Worm (Caenorhabditis elegans) whole organism, L1 larva: ENCODE data around the gene T16G12.6.

ENCODE experiments used
- C16A3.4 ChIP-seq: fragments of 150-350 bp; optimal IDR thresholded peaks from 2 replicates; lab custom pipeline; 2014; ENCODE audit warnings: missing biosample characterization, missing genetic modification characterization
- C34B4.2 ChIP-seq: sonication (generic microtip); optimal IDR thresholded peaks from 2 replicates; lab custom pipeline; 2017; ENCODE audit warnings: mild to moderate bottlenecking, missing genetic modification characterization, missing compliant biosample characterization
- F16B12.6 ChIP-seq: fragments of 150-350 bp; optimal IDR thresholded peaks from 2 replicates; lab custom pipeline; 2014; ENCODE audit warnings: missing biosample characterization, missing genetic modification characterization
- alr-1 ChIP-seq: fragments of 200-800 bp; sonication (Bioruptor generic); optimal IDR thresholded peaks from 2 replicates; lab custom pipeline; 2018; ENCODE audit warnings: borderline replicate concordance, mild to moderate bottlenecking, missing genetic modification characterization, missing compliant biosample characterization
- aly-2 ChIP-seq: fragments of 150-350 bp; optimal IDR thresholded peaks from 2 replicates; lab custom pipeline; 2014; ENCODE audit warnings: missing biosample characterization, missing genetic modification characterization
- blmp-1 ChIP-seq: fragments of 150-350 bp; optimal IDR thresholded peaks from 2 replicates; lab custom pipeline; 2014; ENCODE audit warnings: missing biosample characterization, missing genetic modification characterization
- ceh-63 ChIP-seq: fragments of 200-800 bp; sonication (Bioruptor generic); optimal IDR thresholded peaks from 2 replicates; lab custom pipeline; 2018; ENCODE audit warnings: mild to moderate bottlenecking, missing genetic modification characterization, missing compliant biosample characterization
- ceh-88 ChIP-seq: fragments of 200-800 bp; sonication (Bioruptor generic); IDR thresholded peaks from 2 replicates; pipeline ENCODE4 v1.3.6; 2022; ENCODE audit warnings: missing genetic modification characterization, missing compliant biosample characterization
- ces-1 ChIP-seq: fragments of 150-350 bp; optimal IDR thresholded peaks from 2 replicates; lab custom pipeline; 2014; ENCODE audit warnings: missing biosample characterization, missing genetic modification reagents, missing genetic modification characterization
- dpl-1 ChIP-seq, 3 experiments: fragments of 150-350 bp in 2 of 3; sonication (generic microtip) in 1 of 3; optimal IDR thresholded peaks; 2 replicates each; lab custom pipeline; 2014 to 2017; ENCODE audit warnings: missing biosample characterization in 3 of 3, missing genetic modification characterization in 3 of 3, missing genetic modification reagents in 3 of 3
- dsc-1 ChIP-seq: sonication (generic microtip); optimal IDR thresholded peaks from 2 replicates; lab custom pipeline; 2016; ENCODE audit warnings: mild to moderate bottlenecking, missing genetic modification characterization, missing compliant biosample characterization
- efl-1 ChIP-seq, 4 experiments: fragments of 150-350 bp; optimal IDR thresholded peaks in 3 of 4; peaks in 1 of 4; 1 replicate in 1 of 4; 2 replicates in 3 of 4; lab custom pipeline; 2014; ENCODE audit warnings: missing biosample characterization in 2 of 4, missing genetic modification characterization in 2 of 4, missing genetic modification reagents in 2 of 4
- egl-27 ChIP-seq, 2 experiments: fragments of 150-350 bp in 1 of 2; sonication (generic microtip); optimal IDR thresholded peaks; 3 replicates each; lab custom pipeline; 2017 to 2018; ENCODE audit warnings: missing biosample characterization in 2 of 2, missing genetic modification characterization in 2 of 2, missing genetic modification reagents in 2 of 2
- elt-2 ChIP-seq: sonication (generic microtip); optimal IDR thresholded peaks from 2 replicates; lab custom pipeline; 2016; ENCODE audit warnings: missing genetic modification characterization, mild to moderate bottlenecking, inconsistent platforms, missing compliant biosample characterization, missing genetic modification reagents
- ets-5 ChIP-seq: fragments of 200-800 bp; sonication (Bioruptor generic); IDR thresholded peaks from 2 replicates; pipeline ENCODE4 v1.3.6; 2022; ENCODE audit warnings: missing genetic modification characterization, missing compliant biosample characterization
- fkh-10 ChIP-seq: sonication (generic microtip); optimal IDR thresholded peaks from 2 replicates; lab custom pipeline; 2017; ENCODE audit warnings: missing biosample characterization, missing genetic modification reagents, missing genetic modification characterization
- fkh-8 ChIP-seq: sonication (generic microtip); optimal IDR thresholded peaks from 2 replicates; lab custom pipeline; 2016; ENCODE audit warnings: mild to moderate bottlenecking, missing genetic modification characterization, missing compliant biosample characterization
- grh-1 ChIP-seq: fragments of 200-800 bp; sonication (Bioruptor generic); IDR thresholded peaks from 2 replicates; pipeline ENCODE4 v1.3.6; 2022; ENCODE audit warnings: missing genetic modification reagents, missing genetic modification characterization, missing compliant biosample characterization
- hlh-4 ChIP-seq: sonication (generic microtip); optimal IDR thresholded peaks from 2 replicates; lab custom pipeline; 2016; ENCODE audit warnings: mild to moderate bottlenecking, missing genetic modification characterization, missing compliant biosample characterization
- isw-1 ChIP-seq: fragments of 200-800 bp; sonication (Bioruptor generic); IDR thresholded peaks from 2 replicates; pipeline ENCODE4 v1.3.6; 2022; ENCODE audit warnings: missing genetic modification characterization, missing compliant biosample characterization
- lin-14 ChIP-seq: fragments of 200-800 bp; sonication (Bioruptor generic); optimal IDR thresholded peaks from 2 replicates; lab custom pipeline; 2018; ENCODE audit warnings: mild to moderate bottlenecking, missing genetic modification characterization, moderate library complexity, missing compliant biosample characterization
- lin-39 ChIP-seq: fragments of 150-350 bp; optimal IDR thresholded peaks from 2 replicates; lab custom pipeline; 2014; ENCODE audit warnings: missing biosample characterization, missing genetic modification reagents, missing genetic modification characterization
- lsy-2 ChIP-seq, 2 experiments: fragments of 150-350 bp; optimal IDR thresholded peaks; 2 replicates each; lab custom pipeline; 2014; ENCODE audit warnings: missing biosample characterization in 2 of 2, missing genetic modification characterization in 2 of 2
- mab-9 ChIP-seq: fragments of 200-800 bp; sonication (Bioruptor generic); IDR thresholded peaks from 2 replicates; pipeline ENCODE4 v1.3.6; 2022; ENCODE audit warnings: missing genetic modification reagents, missing genetic modification characterization, missing compliant biosample characterization
- mdl-1 ChIP-seq, 2 experiments: fragments of 150-350 bp; optimal IDR thresholded peaks; 2 replicates each; lab custom pipeline; 2014 to 2017; ENCODE audit warnings: missing biosample characterization in 2 of 2, missing genetic modification characterization in 2 of 2, inconsistent platforms in 1 of 2
- mef-2 ChIP-seq: fragments of 150-350 bp; optimal IDR thresholded peaks from 2 replicates; lab custom pipeline; 2014; ENCODE audit warnings: missing biosample characterization, missing genetic modification characterization
- mep-1 ChIP-seq: fragments of 150-350 bp; optimal IDR thresholded peaks from 2 replicates; lab custom pipeline; 2014; ENCODE audit warnings: missing biosample characterization, missing genetic modification characterization
- nhr-12 ChIP-seq: sonication (generic microtip); optimal IDR thresholded peaks from 2 replicates; lab custom pipeline; 2017; ENCODE audit warnings: missing biosample characterization, missing genetic modification characterization
- nhr-19 ChIP-seq: fragments of 200-800 bp; sonication (Bioruptor generic); conservative IDR thresholded peaks from 2 replicates; pipeline ENCODE4 v1.3.6; 2022; ENCODE audit warnings: missing genetic modification characterization, missing compliant biosample characterization
- nhr-20 ChIP-seq: sonication (generic microtip); optimal IDR thresholded peaks from 2 replicates; lab custom pipeline; 2016; ENCODE audit warnings: mild to moderate bottlenecking, missing genetic modification characterization, missing compliant biosample characterization
- nhr-28 ChIP-seq: fragments of 150-350 bp; optimal IDR thresholded peaks from 2 replicates; lab custom pipeline; 2014; ENCODE audit warnings: missing biosample characterization, missing genetic modification characterization
- nhr-47 ChIP-seq: sonication (generic microtip); optimal IDR thresholded peaks from 2 replicates; lab custom pipeline; 2016; ENCODE audit warnings: mild to moderate bottlenecking, missing genetic modification characterization, moderate library complexity, missing compliant biosample characterization
- nhr-71 ChIP-seq: sonication (generic microtip); optimal IDR thresholded peaks from 2 replicates; lab custom pipeline; 2016; ENCODE audit warnings: mild to moderate bottlenecking, missing genetic modification characterization, moderate library complexity, missing compliant biosample characterization
- nhr-77 ChIP-seq: fragments of 150-350 bp; optimal IDR thresholded peaks from 2 replicates; lab custom pipeline; 2014; ENCODE audit warnings: missing biosample characterization, missing genetic modification characterization
- nhr-84 ChIP-seq: sonication (generic microtip); optimal IDR thresholded peaks from 2 replicates; lab custom pipeline; 2017; ENCODE audit warnings: missing biosample characterization, missing genetic modification characterization
- nhr-85 ChIP-seq: sonication (generic microtip); peaks from one replicate; lab custom pipeline; 2016; ENCODE audit warnings: missing genetic modification characterization, inconsistent platforms, missing compliant biosample characterization
- nhr-90 ChIP-seq: sonication (generic microtip); optimal IDR thresholded peaks from 2 replicates; lab custom pipeline; 2016; ENCODE audit warnings: mild to moderate bottlenecking, missing genetic modification characterization, missing compliant biosample characterization; ENCODE audit not compliant: poor library complexity
- pqm-1 ChIP-seq: sonication (generic microtip); optimal IDR thresholded peaks from 3 replicates; lab custom pipeline; 2017; ENCODE audit warnings: missing biosample characterization, missing genetic modification characterization
- rnt-1 ChIP-seq: sonication (generic microtip); optimal IDR thresholded peaks from 2 replicates; lab custom pipeline; 2016; ENCODE audit warnings: mild to moderate bottlenecking, missing genetic modification characterization, moderate library complexity, missing compliant biosample characterization
- skn-1 ChIP-seq: fragments of 150-350 bp; optimal IDR thresholded peaks from 2 replicates; lab custom pipeline; 2014; ENCODE audit warnings: missing biosample characterization, missing genetic modification characterization
- snu-23 ChIP-seq: sonication (generic microtip); optimal IDR thresholded peaks from 2 replicates; lab custom pipeline; 2016; ENCODE audit warnings: missing genetic modification characterization, missing compliant biosample characterization
- sox-4 ChIP-seq: sonication (generic microtip); optimal IDR thresholded peaks from 2 replicates; lab custom pipeline; 2016; ENCODE audit warnings: missing genetic modification characterization, missing compliant biosample characterization
- sptf-1 ChIP-seq: fragments of 150-350 bp; optimal IDR thresholded peaks from 2 replicates; lab custom pipeline; 2014; ENCODE audit warnings: missing biosample characterization, missing genetic modification characterization
- sup-37 ChIP-seq: fragments of 200-800 bp; sonication (Bioruptor generic); optimal IDR thresholded peaks from 2 replicates; lab custom pipeline; 2018; ENCODE audit warnings: mild to moderate bottlenecking, missing genetic modification characterization, missing compliant biosample characterization
- swsn-7 ChIP-seq: sonication (generic microtip); optimal IDR thresholded peaks from 2 replicates; lab custom pipeline; 2016; ENCODE audit warnings: missing genetic modification characterization, missing compliant biosample characterization
- tlp-1 ChIP-seq: fragments of 150-350 bp; optimal IDR thresholded peaks from 2 replicates; lab custom pipeline; 2014; ENCODE audit warnings: missing biosample characterization, missing genetic modification characterization
- unc-130 ChIP-seq: fragments of 150-350 bp; optimal IDR thresholded peaks from 2 replicates; lab custom pipeline; 2017; ENCODE audit warnings: missing biosample characterization, missing genetic modification characterization, inconsistent platforms
- unc-62 ChIP-seq: fragments of 150-350 bp; optimal IDR thresholded peaks from 2 replicates; lab custom pipeline; 2014; ENCODE audit warnings: missing biosample characterization, missing genetic modification reagents, missing genetic modification characterization
- unc-98 ChIP-seq: fragments of 200-800 bp; sonication (Bioruptor generic); IDR thresholded peaks from 2 replicates; pipeline ENCODE4 v1.3.6; 2022; ENCODE audit warnings: missing genetic modification characterization, missing compliant biosample characterization
- ztf-11 ChIP-seq, 2 experiments: sonication (generic microtip); optimal IDR thresholded peaks; 2 replicates each; lab custom pipeline; 2016 to 2017; ENCODE audit warnings: missing genetic modification characterization in 2 of 2, missing biosample characterization in 1 of 2, missing compliant biosample characterization in 1 of 2

T16G12.6 gene

DNA sequence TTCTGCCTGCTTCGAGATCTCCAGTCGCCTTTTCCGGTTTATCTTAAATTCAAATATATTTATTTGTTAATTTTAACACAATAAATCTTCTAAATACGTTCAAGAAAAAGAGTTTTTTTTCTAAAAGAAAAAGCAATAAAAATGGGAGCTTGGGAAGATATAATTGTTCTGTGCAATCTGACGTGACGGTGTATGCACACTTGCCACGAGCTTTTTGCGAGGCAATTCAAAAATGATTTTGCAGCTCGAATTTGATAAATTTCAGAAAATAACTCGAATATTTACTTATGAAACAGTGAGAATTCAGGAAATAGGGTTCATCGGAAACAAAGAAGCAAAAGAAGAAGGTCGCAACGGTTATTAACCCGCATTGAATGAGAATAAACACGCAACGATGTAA, 23.7 kb downstream of the T16G12.6 start (continued):
- TF ChIP-seq isw-1 (GFP tag; lab: Robert Waterston, UW) (no peak), nhr-28 (no peak), ceh-88 (GFP tag; lab: Robert Waterston, UW) (no peak), mdl-1 (tag; optimal IDR thresholded peaks at IDR 0.05; lab: Kevin White, UChicago) (peak in 1 of 2 experiments; percentile 30), tlp-1 (tag; lab: Kevin White, UChicago) (no peak), nhr-71 (tag; lab: Kevin White, UChicago) (peak; percentile 21), F16B12.6 (tag; lab: Kevin White, UChicago) (peak; percentile 79), sptf-1 (tag; lab: Kevin White, UChicago) (no peak)

DNA sequence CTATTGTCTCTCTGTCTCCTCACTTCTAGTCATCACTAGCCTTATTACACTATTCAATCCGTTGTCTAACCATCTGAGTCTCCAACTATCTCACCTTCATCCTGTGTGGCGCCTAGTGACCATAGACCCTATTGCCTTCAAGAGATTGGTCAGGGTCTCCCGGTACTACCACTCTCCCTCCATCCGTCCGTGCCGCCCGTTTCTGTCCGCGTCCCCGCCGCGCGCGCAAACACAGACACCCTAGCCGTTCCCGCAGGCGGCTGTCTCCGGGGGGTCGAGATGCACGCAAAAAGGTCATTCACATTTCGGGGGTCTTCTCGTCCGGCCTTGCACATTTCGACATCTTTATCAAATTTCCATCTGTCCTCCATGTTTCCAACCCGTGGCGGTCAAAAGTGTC, 25.2 kb downstream of the T16G12.6 start:
- no peak for TF ChIP-seq skn-1 (tag; lab: Kevin White, UChicago)
- TF ChIP-seq sup-37 (GFP tag; lab: Kevin White, UChicago): no peak
- no peak for TF ChIP-seq aly-2 (tag; lab: Kevin White, UChicago)
- TF ChIP-seq ceh-88 (GFP tag; lab: Robert Waterston, UW): no peak
- TF ChIP-seq nhr-90 (tag; lab: Kevin White, UChicago): peak; percentile 37
- peak in 1 of 2 experiments; percentile 6 for TF ChIP-seq efl-1 (optimal IDR thresholded peaks at IDR 0.05; lab: Kevin White, UChicago)
- TF ChIP-seq efl-1 (GFP tag; optimal IDR thresholded peaks at IDR 0.05 in 1 of 2; lab: Kevin White, UChicago): peak in 1 of 2 experiments; percentile 83
- peak; percentile 60 for TF ChIP-seq lin-14 (GFP tag; lab: Kevin White, UChicago)
- TF ChIP-seq nhr-77: no peak
- TF ChIP-seq F16B12.6 (tag; lab: Kevin White, UChicago): no peak
- no peak for TF ChIP-seq fkh-10 (GFP tag; lab: Kevin White, UChicago)
- no peak for TF ChIP-seq egl-27 (tag; optimal IDR thresholded peaks at IDR 0.05; lab: Kevin White, UChicago)
- no peak for TF ChIP-seq grh-1 (GFP tag; lab: Robert Waterston, UW)
- peak; percentile 80 for TF ChIP-seq nhr-85 (tag; lab: Kevin White, UChicago)
- no peak for TF ChIP-seq sox-4 (tag; lab: Kevin White, UChicago)
- peak; percentile 21 for TF ChIP-seq swsn-7 (tag; lab: Kevin White, UChicago)
- TF ChIP-seq isw-1 (GFP tag; lab: Robert Waterston, UW): no peak
- no peak for TF ChIP-seq mab-9 (GFP tag; lab: Robert Waterston, UW)
- peak; percentile 56 for TF ChIP-seq snu-23 (GFP tag; lab: Kevin White, UChicago)
- peak; percentile 32 for TF ChIP-seq dsc-1 (tag; lab: Kevin White, UChicago)
- no peak for TF ChIP-seq lin-39
- TF ChIP-seq nhr-20 (tag; lab: Kevin White, UChicago): peak; percentile 23
- TF ChIP-seq pqm-1 (tag; lab: Kevin White, UChicago): no peak
- no peak for TF ChIP-seq fkh-8 (tag; lab: Kevin White, UChicago)
- no peak for TF ChIP-seq alr-1 (tag; lab: Kevin White, UChicago)
- no peak for TF ChIP-seq ceh-63 (GFP tag; lab: Kevin White, UChicago)
- TF ChIP-seq C34B4.2 (tag; lab: Kevin White, UChicago): no peak
- no peak for TF ChIP-seq C16A3.4 (tag; lab: Kevin White, UChicago)
- no peak for TF ChIP-seq nhr-12
- no peak for TF ChIP-seq mef-2 (tag; lab: Kevin White, UChicago)
- TF ChIP-seq mep-1: peak; percentile 22
- no peak for TF ChIP-seq lsy-2 (tag; optimal IDR thresholded peaks at IDR 0.05; lab: Kevin White, UChicago)
- TF ChIP-seq blmp-1 (tag; lab: Kevin White, UChicago): peak; percentile 43
- TF ChIP-seq sptf-1 (tag; lab: Kevin White, UChicago): no peak
- TF ChIP-seq ztf-11 (tag; optimal IDR thresholded peaks at IDR 0.05; lab: Kevin White, UChicago): peak in 1 of 2 experiments; percentile 62
- TF ChIP-seq dpl-1 (GFP tag; optimal IDR thresholded peaks at IDR 0.05; lab: Kevin White, UChicago): peak in 1 of 3 experiments; percentile 11
- peak; percentile 33 for TF ChIP-seq rnt-1 (tag; lab: Kevin White, UChicago)
- no peak for TF ChIP-seq elt-2
- TF ChIP-seq unc-62 (GFP tag; lab: Kevin White, UChicago): no peak
- TF ChIP-seq hlh-4: no peak
- TF ChIP-seq unc-98 (GFP tag; lab: Robert Waterston, UW): no peak
- no peak for TF ChIP-seq ces-1
- no peak for TF ChIP-seq nhr-84 (tag; lab: Kevin White, UChicago)
- peak; percentile 36 for TF ChIP-seq nhr-71 (tag; lab: Kevin White, UChicago)
- TF ChIP-seq nhr-47 (tag; lab: Kevin White, UChicago): peak; percentile 21
- TF ChIP-seq unc-130: no peak
- TF ChIP-seq ets-5 (GFP tag; lab: Robert Waterston, UW): no peak
- no peak; the same call in 1 of the 2 replicates for TF ChIP-seq nhr-19 (GFP tag; lab: Robert Waterston, UW)
